Fruit fly (Drosophila melanogaster) Kc167 (cell line): ENCODE measurements around the gene mTTF.

Source experiments
- Myc ChIP-seq: fragments of >200 bp; optimal IDR thresholded peaks from 2 replicates; lab custom pipeline; 2017; ENCODE audit warnings: missing external identifiers
- psq ChIP-seq: fragments of >200 bp; optimal IDR thresholded peaks from 2 replicates; lab custom pipeline; 2017; ENCODE audit warnings: missing external identifiers

DNA sequence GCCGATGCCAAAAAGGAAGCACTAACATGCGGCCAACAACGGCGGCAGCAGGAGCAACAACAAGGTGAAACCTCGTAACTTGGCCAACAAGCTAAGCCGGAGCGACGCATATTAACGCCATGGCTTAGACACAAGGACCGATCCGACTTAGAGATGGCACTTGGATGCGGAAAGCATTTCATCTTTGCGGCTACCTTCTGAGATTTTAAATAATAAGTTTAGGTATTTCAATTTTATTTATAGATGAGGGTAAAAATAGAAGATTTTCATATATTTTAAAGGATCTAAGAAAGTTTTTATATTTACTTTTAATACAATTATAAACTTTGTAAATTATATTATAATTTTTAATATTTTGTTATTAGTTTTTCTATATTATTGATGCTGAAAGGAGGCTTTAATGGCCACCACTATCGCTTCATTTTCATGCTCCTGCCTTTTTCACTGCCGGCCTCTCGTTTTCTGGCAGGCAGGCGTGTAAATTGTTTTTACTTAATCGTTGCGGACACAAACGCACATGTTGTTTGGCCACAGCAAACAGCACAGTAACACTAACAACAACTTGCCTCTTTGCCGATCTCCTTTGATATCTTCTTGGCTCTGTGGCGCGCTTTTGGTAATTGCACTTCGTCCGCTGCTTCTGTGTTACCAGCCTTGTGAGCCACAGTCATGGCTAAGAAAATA, 18.1 kb upstream of the mTTF start:
- TF ChIP-seq psq (no peak), Myc (lab: Kevin White, UChicago) (no peak)
